Worm (Caenorhabditis elegans): ENCODE data around the gene K10D6.4.
A peak's percentile ranks its signal among the peaks of the same experiment; 100 is the strongest.

The K10D6.4 gene

ce11 chrV:11204452-11204851 is 2.7 kb downstream of the K10D6.4 start:
- TF ChIP-seq elt-3 (tag; optimal IDR thresholded peaks at IDR 0.05) (no peak), pag-3 (tag; optimal IDR thresholded peaks at IDR 0.05; ENCODE audit: borderline replicate concordance, insufficient read depth) (no peak)

ce11 chrV:11206467-11206866 is 4.7 kb downstream of the K10D6.4 start:
- TF ChIP-seq vab-15 (tag; optimal IDR thresholded peaks at IDR 0.05) (no peak), aly-2 (tag; optimal IDR thresholded peaks at IDR 0.05) (no peak), mef-2 (tag; optimal IDR thresholded peaks at IDR 0.05) (no peak), snpc-4 (tag; optimal IDR thresholded peaks at IDR 0.05) (no peak)

ce11 chrV:11209452-11210188 is 7.9 kb downstream of the K10D6.4 start:
- TF ChIP-seq ceh-8 (GFP tag; optimal IDR thresholded peaks at IDR 0.05) (peak; percentile 32), fkh-8 (tag; optimal IDR thresholded peaks at IDR 0.05) (peak; percentile 44), pax-3 (tag; optimal IDR thresholded peaks at IDR 0.05) (peak; percentile 17), alr-1 (tag; optimal IDR thresholded peaks at IDR 0.05; ENCODE audit: borderline replicate concordance) (no peak), dsc-1 (tag; optimal IDR thresholded peaks at IDR 0.05) (peak; percentile 95), unc-62 (GFP tag; optimal IDR thresholded peaks at IDR 0.05) (no peak), blmp-1 (tag; optimal IDR thresholded peaks at IDR 0.05) (peak; percentile 40), elt-3 (tag; optimal IDR thresholded peaks at IDR 0.05) (no peak)

ce11 chrV:11211323-11211722 is 9.6 kb downstream of the K10D6.4 start:
- TF ChIP-seq fkh-8 (tag; optimal IDR thresholded peaks at IDR 0.05) (peak; percentile 70), pax-3 (tag; optimal IDR thresholded peaks at IDR 0.05) (peak; percentile 47), fkh-10 (GFP tag; optimal IDR thresholded peaks at IDR 0.05) (peak; percentile 9), nhr-47 (tag; optimal IDR thresholded peaks at IDR 0.05) (peak; percentile 45), nhr-20 (tag; optimal IDR thresholded peaks at IDR 0.05) (peak; percentile 4), dsc-1 (tag; optimal IDR thresholded peaks at IDR 0.05) (peak; percentile 96), zip-4 (GFP tag; optimal IDR thresholded peaks at IDR 0.05) (no peak), C16A3.4 (tag; optimal IDR thresholded peaks at IDR 0.05) (no peak)

ce11 chrV:11214569-11214968 is 12.8 kb downstream of the K10D6.4 start:
- TF ChIP-seq fkh-8 (tag; optimal IDR thresholded peaks at IDR 0.05) = no peak
- no peak for TF ChIP-seq mab-9 (GFP tag; IDR thresholded peaks at IDR 0.05)
- TF ChIP-seq nhr-12 (tag; optimal IDR thresholded peaks at IDR 0.05) = no peak
- peak; percentile 58 for TF ChIP-seq dsc-1 (tag; optimal IDR thresholded peaks at IDR 0.05)
- no peak for TF ChIP-seq nhr-237 (tag; optimal IDR thresholded peaks at IDR 0.05)

- no peak for TF ChIP-seq egl-13 (tag; optimal IDR thresholded peaks at IDR 0.05)
- TF ChIP-seq jun-1 (tag; optimal IDR thresholded peaks at IDR 0.05) = no peak
- no peak for TF ChIP-seq ztf-4 (tag; optimal IDR thresholded peaks at IDR 0.05)
- TF ChIP-seq C16A3.4 (tag; optimal IDR thresholded peaks at IDR 0.05) = no peak
- no peak for TF ChIP-seq nhr-47 (tag; optimal IDR thresholded peaks at IDR 0.05)
- TF ChIP-seq F16B12.6 (tag; optimal IDR thresholded peaks at IDR 0.05) = no peak
- no peak for TF ChIP-seq nhr-90 (tag; optimal IDR thresholded peaks at IDR 0.05; ENCODE audit: poor library complexity)
- no peak for TF ChIP-seq unc-86 (tag; optimal IDR thresholded peaks at IDR 0.05)
- TF ChIP-seq dsc-1 (tag; optimal IDR thresholded peaks at IDR 0.05) = no peak
- no peak for TF ChIP-seq hlh-17 (GFP tag; optimal IDR thresholded peaks at IDR 0.05; ENCODE audit: borderline replicate concordance)
- TF ChIP-seq swsn-7 (tag; optimal IDR thresholded peaks at IDR 0.05) = no peak
- no peak for TF ChIP-seq isw-1 (GFP tag; IDR thresholded peaks at IDR 0.05)
Measured at ce11 chrV:11216137-11216536, 14.4 kb downstream of the K10D6.4 start.

Measured in whole organism, L1 larva.